Fruit fly (Drosophila melanogaster) whole organism, embryonic: ENCODE measurements around the gene CG13113.

Experiments
- Aef1 ChIP-seq: fragments of 200-800 bp; sonication (Bioruptor generic); IDR thresholded peaks from 3 replicates; pipeline ENCODE4 v1.3.6; 2022; ENCODE audit warnings: missing biosample characterization, missing genetic modification characterization
- Asciz ChIP-seq: fragments of 200-800 bp; sonication (Bioruptor generic); optimal IDR thresholded peaks from 2 replicates; lab custom pipeline; 2017; ENCODE audit warnings: missing biosample characterization, mild to moderate bottlenecking, missing genetic modification characterization, missing genetic modification reagents
- CG10959 ChIP-seq: fragments of 200-800 bp; sonication (Bioruptor generic); IDR thresholded peaks from 2 replicates; pipeline ENCODE4 v1.3.6; 2022; ENCODE audit warnings: missing biosample characterization, missing genetic modification characterization
- CG11093 ChIP-seq: fragments of 200-800 bp; sonication (Bioruptor generic); IDR thresholded peaks from 3 replicates; pipeline ENCODE4 v1.3.6; 2022; ENCODE audit warnings: missing biosample characterization, missing genetic modification characterization
- CG13424 ChIP-seq: fragments of 200-800 bp; sonication (Bioruptor generic); optimal IDR thresholded peaks from 2 replicates; lab custom pipeline; 2019; ENCODE audit warnings: missing biosample characterization, mild to moderate bottlenecking, missing genetic modification characterization, moderate library complexity
- CG16813 ChIP-seq: fragments of 200-800 bp; sonication (Bioruptor generic); IDR thresholded peaks from 3 replicates; pipeline ENCODE4 v1.3.6; 2022; ENCODE audit warnings: missing biosample characterization, missing genetic modification characterization; ENCODE audit not compliant: partially characterized antibody
- CG17802 ChIP-seq: fragments of 200-800 bp; sonication (Bioruptor generic); optimal IDR thresholded peaks from 2 replicates; lab custom pipeline; 2018; ENCODE audit warnings: missing biosample characterization, mild to moderate bottlenecking, missing genetic modification characterization, moderate library complexity
- CG18764 ChIP-seq: fragments of 200-800 bp; sonication (Bioruptor generic); optimal IDR thresholded peaks from 3 replicates; lab custom pipeline; 2016; ENCODE audit warnings: missing biosample characterization, missing genetic modification characterization
- CG2199 ChIP-seq: fragments of 200-800 bp; sonication (Bioruptor generic); IDR thresholded peaks from 3 replicates; pipeline ENCODE4 v1.3.6; 2022; ENCODE audit warnings: missing biosample characterization, missing genetic modification characterization
- CG2875 ChIP-seq: fragments of 200-800 bp; sonication (Bioruptor generic); optimal IDR thresholded peaks from 2 replicates; lab custom pipeline; 2017; ENCODE audit warnings: missing biosample characterization, mild to moderate bottlenecking, missing genetic modification characterization, missing genetic modification reagents
- CG32772 ChIP-seq: fragments of 200-800 bp; sonication (Bioruptor generic); IDR thresholded peaks from 2 replicates; pipeline ENCODE4 v1.3.6; 2022; ENCODE audit warnings: missing biosample characterization, missing genetic modification characterization
- CG33557 ChIP-seq: fragments of 200-800 bp; sonication (Bioruptor generic); optimal IDR thresholded peaks from 2 replicates; lab custom pipeline; 2019; ENCODE audit warnings: missing biosample characterization, mild to moderate bottlenecking, missing genetic modification characterization, moderate library complexity
- CG42726 ChIP-seq: fragments of 200-800 bp; sonication (Bioruptor generic); IDR thresholded peaks from 2 replicates; pipeline ENCODE4 v1.3.6; 2022; ENCODE audit warnings: missing biosample characterization, missing genetic modification characterization; ENCODE audit not compliant: partially characterized antibody
- CG8089 ChIP-seq: fragments of 200-800 bp; sonication (Bioruptor generic); optimal IDR thresholded peaks from 3 replicates; lab custom pipeline; 2016; ENCODE audit warnings: missing biosample characterization, missing genetic modification characterization
- CG8388 ChIP-seq: fragments of 200-800 bp; sonication (Bioruptor generic); optimal IDR thresholded peaks from 2 replicates; lab custom pipeline; 2019; ENCODE audit warnings: missing biosample characterization, mild to moderate bottlenecking, missing genetic modification characterization, moderate library complexity
- Chrac-16 ChIP-seq: fragments of 200-800 bp; sonication (Bioruptor generic); optimal IDR thresholded peaks from 3 replicates; lab custom pipeline; 2016; ENCODE audit warnings: missing biosample characterization, missing genetic modification characterization
- CkIIα-i1 ChIP-seq: fragments of 200-800 bp; sonication (Bioruptor generic); IDR thresholded peaks from 2 replicates; pipeline ENCODE4 v1.3.6; 2022; ENCODE audit warnings: missing biosample characterization, missing genetic modification characterization
- Dip3 ChIP-seq: fragments of 200-800 bp; sonication (Bioruptor generic); optimal IDR thresholded peaks from 3 replicates; lab custom pipeline; 2016; ENCODE audit warnings: missing biosample characterization, missing genetic modification characterization
- E2f1 ChIP-seq: fragments of 200-800 bp; sonication (Bioruptor generic); IDR thresholded peaks from 2 replicates; pipeline ENCODE4 v1.3.6; 2022; ENCODE audit warnings: missing biosample characterization, missing genetic modification characterization
- Ets97D ChIP-seq: fragments of 200-800 bp; sonication (Bioruptor generic); optimal IDR thresholded peaks from 3 replicates; lab custom pipeline; 2016; ENCODE audit warnings: missing biosample characterization, missing genetic modification characterization
- HLHmδ ChIP-seq: fragments of 200-800 bp; sonication (Bioruptor generic); optimal IDR thresholded peaks from 2 replicates; lab custom pipeline; 2018; ENCODE audit warnings: missing biosample characterization, mild to moderate bottlenecking, missing genetic modification characterization, moderate library complexity
- Lhr ChIP-seq: fragments of 200-800 bp; sonication (Bioruptor generic); optimal IDR thresholded peaks from 3 replicates; lab custom pipeline; 2017; ENCODE audit warnings: mild to moderate bottlenecking, missing biosample characterization, missing genetic modification reagents, missing genetic modification characterization
- MTF-1 ChIP-seq: fragments of 200-800 bp; sonication (Bioruptor generic); optimal IDR thresholded peaks from 2 replicates; lab custom pipeline; 2018; ENCODE audit warnings: missing biosample characterization, mild to moderate bottlenecking, missing genetic modification characterization, borderline replicate concordance
- Mad ChIP-seq: fragments of 200-800 bp; sonication (Bioruptor generic); optimal IDR thresholded peaks from 2 replicates; lab custom pipeline; 2016; ENCODE audit warnings: missing biosample characterization, missing genetic modification characterization
- Mes4 ChIP-seq: fragments of 200-800 bp; sonication (Bioruptor generic); optimal IDR thresholded peaks from 2 replicates; lab custom pipeline; 2016; ENCODE audit warnings: missing biosample characterization, missing genetic modification characterization
- Nf-YC ChIP-seq: fragments of 200-800 bp; optimal IDR thresholded peaks from 3 replicates; lab custom pipeline; 2019; ENCODE audit warnings: missing biosample characterization, mild to moderate bottlenecking, missing genetic modification characterization, moderate library complexity
- PHDP ChIP-seq: fragments of 200-800 bp; sonication (Bioruptor generic); optimal IDR thresholded peaks from 3 replicates; lab custom pipeline; 2018; ENCODE audit warnings: missing biosample characterization, mild to moderate bottlenecking, missing genetic modification characterization, moderate library complexity
- Rx ChIP-seq: fragments of 200-800 bp; sonication (Bioruptor generic); IDR thresholded peaks from 2 replicates; pipeline ENCODE4 v1.3.6; 2022; ENCODE audit warnings: missing biosample characterization, missing genetic modification characterization
- Six4 ChIP-seq: fragments of 200-800 bp; sonication (Bioruptor generic); optimal IDR thresholded peaks from 2 replicates; lab custom pipeline; 2016; ENCODE audit warnings: missing biosample characterization, missing genetic modification characterization
- Sry-δ ChIP-seq: fragments of 200-800 bp; sonication (Bioruptor generic); optimal IDR thresholded peaks from 2 replicates; lab custom pipeline; 2016; ENCODE audit warnings: missing biosample characterization, missing genetic modification characterization
- Usf ChIP-seq: fragments of 200-800 bp; sonication (Bioruptor generic); optimal IDR thresholded peaks from 2 replicates; lab custom pipeline; 2017; ENCODE audit warnings: missing genotype, missing biosample characterization, missing genetic modification characterization
- ab ChIP-seq: fragments of 200-800 bp; sonication (Bioruptor generic); optimal IDR thresholded peaks from 2 replicates; lab custom pipeline; 2016; ENCODE audit warnings: missing biosample characterization, missing genetic modification characterization
- az2 ChIP-seq: fragments of 200-800 bp; sonication (Bioruptor generic); optimal IDR thresholded peaks from 3 replicates; lab custom pipeline; 2016; ENCODE audit warnings: missing biosample characterization, missing genetic modification characterization
- cas ChIP-seq: fragments of 200-800 bp; sonication (Bioruptor generic); IDR thresholded peaks from 2 replicates; pipeline ENCODE4 v1.3.6; 2022; ENCODE audit warnings: missing biosample characterization, missing genetic modification characterization
- cato ChIP-seq: fragments of 200-800 bp; sonication (Bioruptor generic); optimal IDR thresholded peaks from 2 replicates; lab custom pipeline; 2016; ENCODE audit warnings: missing biosample characterization, missing genetic modification characterization, borderline replicate concordance
- cg ChIP-seq: fragments of 200-800 bp; sonication (Bioruptor generic); optimal IDR thresholded peaks from 3 replicates; lab custom pipeline; 2019; ENCODE audit warnings: missing biosample characterization, mild to moderate bottlenecking, missing genetic modification characterization, moderate library complexity
- dati ChIP-seq: fragments of 200-800 bp; sonication (Bioruptor generic); IDR thresholded peaks from 2 replicates; pipeline ENCODE4 v1.3.6; 2022; ENCODE audit warnings: missing biosample characterization, missing genetic modification characterization
- dpn ChIP-seq, 2 experiments: fragments of 200-800 bp; sonication (Bioruptor generic); optimal IDR thresholded peaks; 3 replicates each; lab custom pipeline; 2016; ENCODE audit warnings: missing biosample characterization in 2 of 2, missing genetic modification characterization in 2 of 2
- exex ChIP-seq: fragments of 200-800 bp; sonication (Bioruptor generic); optimal IDR thresholded peaks from 4 replicates; lab custom pipeline; 2018; ENCODE audit warnings: missing biosample characterization, mild to moderate bottlenecking, missing genetic modification characterization, moderate library complexity
- gsb-n ChIP-seq: fragments of 200-800 bp; sonication (Bioruptor generic); optimal IDR thresholded peaks from 3 replicates; lab custom pipeline; 2018; ENCODE audit warnings: missing biosample characterization, mild to moderate bottlenecking, missing genetic modification characterization
- hkb ChIP-seq, 2 experiments: fragments of 200-800 bp in 1 of 2; fragments of >200 bp in 1 of 2; sonication (Bioruptor generic) in 1 of 2; IDR thresholded peaks in 1 of 2; optimal IDR thresholded peaks in 1 of 2; 2 replicates each; pipeline versions ENCODE4 v1.3.6 to Lab custom; 2017 to 2022; ENCODE audit warnings: missing biosample characterization in 1 of 2, missing genetic modification characterization in 1 of 2
- kah ChIP-seq: fragments of 200-800 bp; sonication (Bioruptor generic); optimal IDR thresholded peaks from 2 replicates; lab custom pipeline; 2018; ENCODE audit warnings: missing biosample characterization, mild to moderate bottlenecking, missing genetic modification characterization
- klu ChIP-seq: fragments of 200-800 bp; sonication (Bioruptor generic); IDR thresholded peaks from 2 replicates; pipeline ENCODE4 v1.3.6; 2022; ENCODE audit warnings: missing biosample characterization, missing genetic modification characterization
- mam ChIP-seq: fragments of 200-800 bp; sonication (Bioruptor generic); optimal IDR thresholded peaks from 3 replicates; lab custom pipeline; 2016; ENCODE audit warnings: missing biosample characterization, missing genetic modification characterization
- phol ChIP-seq: fragments of 200-800 bp; sonication (Bioruptor generic); optimal IDR thresholded peaks from 3 replicates; lab custom pipeline; 2018; ENCODE audit warnings: missing biosample characterization, mild to moderate bottlenecking, missing genetic modification characterization, moderate library complexity
- so ChIP-seq: fragments of 200-800 bp; sonication (Bioruptor generic); IDR thresholded peaks from 3 replicates; pipeline ENCODE4 v1.3.6; 2022; ENCODE audit warnings: missing biosample characterization, missing genetic modification characterization
- sr ChIP-seq: fragments of 200-800 bp; sonication (Bioruptor generic); IDR thresholded peaks from 3 replicates; pipeline ENCODE4 v1.3.6; 2022; ENCODE audit warnings: missing biosample characterization, missing genetic modification characterization
- tap ChIP-seq: fragments of 200-800 bp; optimal IDR thresholded peaks from 3 replicates; lab custom pipeline; 2019; ENCODE audit warnings: missing biosample characterization, mild to moderate bottlenecking, missing genetic modification characterization, moderate library complexity
- tin ChIP-seq: fragments of 200-800 bp; sonication (Bioruptor generic); optimal IDR thresholded peaks from 3 replicates; lab custom pipeline; 2016; ENCODE audit warnings: missing biosample characterization, missing genetic modification characterization
- wor ChIP-seq: fragments of 200-800 bp; sonication (Bioruptor generic); IDR thresholded peaks from 2 replicates; pipeline ENCODE4 v1.3.6; 2022; ENCODE audit warnings: missing biosample characterization, missing genetic modification characterization

CG13113 gene

dm6 chr2L:9567398-9567856, 23.5 kb downstream of the CG13113 start (continued):
- TF ChIP-seq CG8089 (peak; percentile 94), tin (GFP tag; lab: Kevin White, UChicago) (peak; percentile 95), kah (GFP tag; lab: Kevin White, UChicago) (peak; percentile 97), wor (GFP tag; lab: Robert Waterston, UW) (peak; percentile 84), mam (GFP tag; lab: Kevin White, UChicago) (peak; percentile 85), cato (GFP tag; lab: Kevin White, UChicago) (peak; percentile 86), Sry-δ (GFP tag; lab: Kevin White, UChicago) (peak; percentile 62), dpn (GFP tag; optimal IDR thresholded peaks at IDR 0.05; lab: Kevin White, UChicago) (peak; percentile 93 to 95), PHDP (tag; lab: Kevin White, UChicago) (peak; percentile 99), cas (GFP tag; lab: Robert Waterston, UW) (peak; percentile 77), phol (tag; lab: Kevin White, UChicago) (peak; percentile 88), CG33557 (GFP tag; lab: Kevin White, UChicago) (peak; percentile 81), Rx (peak; percentile 95), Nf-YC (tag; lab: Kevin White, UChicago) (peak; percentile 88), gsb-n (tag; lab: Kevin White, UChicago) (peak; percentile 97), E2f1 (GFP tag; lab: Robert Waterston, UW) (peak; percentile 95), CG17802 (tag; lab: Kevin White, UChicago) (peak; percentile 91), MTF-1 (GFP tag; lab: Kevin White, UChicago) (peak; percentile 100), tap (tag; lab: Kevin White, UChicago) (peak; percentile 94), az2 (GFP tag; lab: Kevin White, UChicago) (peak; percentile 95), CG32772 (GFP tag; lab: Robert Waterston, UW) (peak; percentile 89), HLHmδ (GFP tag; lab: Kevin White, UChicago) (peak; percentile 96), CG16813 (GFP tag; lab: Robert Waterston, UW) (no peak), CG2199 (GFP tag; lab: Robert Waterston, UW) (peak; percentile 88; the same call in 2 of the 3 replicates), CG11093 (GFP tag; lab: Robert Waterston, UW) (peak; percentile 33; the same call in 1 of the 3 replicates), exex (tag; lab: Kevin White, UChicago) (peak; percentile 94), sr (GFP tag; lab: Robert Waterston, UW) (peak; percentile 99), klu (GFP tag; lab: Robert Waterston, UW) (peak; percentile 49), CG10959 (GFP tag; lab: Robert Waterston, UW) (peak; percentile 72), ab (GFP tag; lab: Kevin White, UChicago) (no peak), Asciz (GFP tag; lab: Kevin White, UChicago) (peak; percentile 100), cg (peak; percentile 80), Six4 (GFP tag; lab: Kevin White, UChicago) (peak; percentile 95), CG18764 (GFP tag; lab: Kevin White, UChicago) (peak; percentile 96), CG2875 (peak; percentile 99), Aef1 (GFP tag; lab: Robert Waterston, UW) (peak; percentile 94), Ets97D (GFP tag; lab: Kevin White, UChicago) (peak; percentile 100), Mad (GFP tag; lab: Kevin White, UChicago) (peak; percentile 96), CG42726 (GFP tag; lab: Robert Waterston, UW) (no peak), Dip3 (GFP tag; lab: Kevin White, UChicago) (peak; percentile 92), hkb (optimal IDR thresholded peaks at IDR 0.05; lab: Kevin White, UChicago) (no peak), hkb (GFP tag; IDR thresholded peaks at IDR 0.05; lab: Robert Waterston, UW) (peak; percentile 99), CG13424 (peak; percentile 89), Usf (GFP tag; lab: Kevin White, UChicago) (peak; percentile 61), Mes4 (GFP tag; lab: Kevin White, UChicago) (peak; percentile 96), CkIIα-i1 (peak; percentile 82; the same call in 1 of the 2 replicates), CG8388 (GFP tag; lab: Kevin White, UChicago) (peak; percentile 96), Chrac-16 (peak; percentile 81), Lhr (GFP tag; lab: Kevin White, UChicago) (peak; percentile 97), dati (GFP tag; lab: Robert Waterston, UW) (peak; percentile 91), so (GFP tag; lab: Robert Waterston, UW) (peak; percentile 99)
